Fruit fly (Drosophila melanogaster): ENCODE results near the gene Prp6.

The Prp6 gene

dm6 chr3L:18869035-18869826 is 35.9 kb upstream of the Prp6 start, which contains the start of gene Grx1 (continued):
- TF ChIP-seq Dad (GFP tag; optimal IDR thresholded peaks at IDR 0.05) (no peak), Bteb2 (GFP tag; optimal IDR thresholded peaks at IDR 0.05) (peak; percentile 48), sim (GFP tag; IDR thresholded peaks at IDR 0.05) (no peak), Meics (GFP tag; optimal IDR thresholded peaks at IDR 0.05) (peak; percentile 70), CG10654 (GFP tag; optimal IDR thresholded peaks at IDR 0.05) (no peak), CG1603 (tag; optimal IDR thresholded peaks at IDR 0.05) (peak; percentile 57), Hmr (GFP tag; optimal IDR thresholded peaks at IDR 0.05) (peak; percentile 59), CG11696 (GFP tag; IDR thresholded peaks at IDR 0.05) (no peak), fd64A (GFP tag; optimal IDR thresholded peaks at IDR 0.05) (peak; percentile 7), Mes4 (GFP tag; optimal IDR thresholded peaks at IDR 0.05) (peak; percentile 38), wor (GFP tag; IDR thresholded peaks at IDR 0.05) (no peak), ro (GFP tag; IDR thresholded peaks at IDR 0.05) (no peak), Sry-β (GFP tag; optimal IDR thresholded peaks at IDR 0.05) (no peak), CG17328 (GFP tag; IDR thresholded peaks at IDR 0.05) (no peak), nau (GFP tag; optimal IDR thresholded peaks at IDR 0.05) (no peak), pb (GFP tag; optimal IDR thresholded peaks at IDR 0.05) (no peak), zfh1 (GFP tag; IDR thresholded peaks at IDR 0.05) (peak; percentile 59; the same call in 1 of the 3 replicates), NFAT (GFP tag; IDR thresholded peaks at IDR 0.05) (peak; percentile 42; the same call in 1 of the 2 replicates), gsb (GFP tag; IDR thresholded peaks at IDR 0.05) (no peak), Chrac-16 (GFP tag; optimal IDR thresholded peaks at IDR 0.05) (peak; percentile 44), CG2678 (tag; optimal IDR thresholded peaks at IDR 0.05) (peak; percentile 63), CG9609 (GFP tag; optimal IDR thresholded peaks at IDR 0.05) (peak; percentile 14), gfzf (GFP tag; optimal IDR thresholded peaks at IDR 0.05) (peak; percentile 5), hb (GFP tag; IDR thresholded peaks at IDR 0.05; ENCODE audit: partially characterized antibody) (no peak), CG6254 (GFP tag; optimal IDR thresholded peaks at IDR 0.05) (no peak), Usf (GFP tag; optimal IDR thresholded peaks at IDR 0.05) (no peak), pnt (GFP tag; optimal IDR thresholded peaks at IDR 0.05) (no peak), pum (GFP tag; optimal IDR thresholded peaks at IDR 0.05) (peak; percentile 7), cas (GFP tag; IDR thresholded peaks at IDR 0.05) (no peak), CG14965 (GFP tag; optimal IDR thresholded peaks at IDR 0.05; ENCODE audit: borderline replicate concordance) (no peak), CG7745 (tag; optimal IDR thresholded peaks at IDR 0.05) (no peak), gcm2 (GFP tag; optimal IDR thresholded peaks at IDR 0.05) (no peak), row (GFP tag; IDR thresholded peaks at IDR 0.05) (peak; percentile 73), Taf1 (GFP tag; IDR thresholded peaks at IDR 0.05) (peak; percentile 32; the same call in 1 of the 2 replicates), cato (GFP tag; optimal IDR thresholded peaks at IDR 0.05; ENCODE audit: borderline replicate concordance) (no peak), vnd (GFP tag; IDR thresholded peaks at IDR 0.05; ENCODE audit: partially characterized antibody) (no peak), CG8388 (GFP tag; optimal IDR thresholded peaks at IDR 0.05) (peak; percentile 29), CG1233 (GFP tag; optimal IDR thresholded peaks at IDR 0.05) (peak; percentile 38), esg (GFP tag; conservative IDR thresholded peaks at IDR 0.05) (no peak; the same call in 1 of the 2 replicates), Hey (tag; optimal IDR thresholded peaks at IDR 0.05) (no peak), en (GFP tag; optimal IDR thresholded peaks at IDR 0.05) (no peak), CG11723 (GFP tag; optimal IDR thresholded peaks at IDR 0.05) (no peak), CG11398 (GFP tag; optimal IDR thresholded peaks at IDR 0.05) (no peak), ase (GFP tag; IDR thresholded peaks at IDR 0.05) (0 out of 3 replicates have a peak, but pooled peaks have one; percentile 23), gro (GFP tag; optimal IDR thresholded peaks at IDR 0.05) (no peak), CG18619 (GFP tag; optimal IDR thresholded peaks at IDR 0.05) (peak; percentile 38), sisA (GFP tag; IDR thresholded peaks at IDR 0.05) (no peak; the same call in 1 of the 2 replicates), nom (GFP tag; optimal IDR thresholded peaks at IDR 0.05) (peak; percentile 11), CG8924 (tag; optimal IDR thresholded peaks at IDR 0.05) (peak; percentile 63), Sry-δ (GFP tag; optimal IDR thresholded peaks at IDR 0.05) (peak; percentile 4)

Data from whole organism, embryonic.